Fruit fly (Drosophila melanogaster): ENCODE data around the gene Hers.

Gene Hers

dm6 chrX:19865389-19866144, 379 bp upstream of the Hers start, which contains the start of gene THADA (continued):
- TF ChIP-seq her (GFP tag; optimal IDR thresholded peaks at IDR 0.05) (no peak), CG9797 (GFP tag; optimal IDR thresholded peaks at IDR 0.05) (peak; percentile 54), tap (tag; optimal IDR thresholded peaks at IDR 0.05) (no peak), br (optimal IDR thresholded peaks at IDR 0.05) (no peak), al (GFP tag; IDR thresholded peaks at IDR 0.05) (no peak), Scr (GFP tag; IDR thresholded peaks at IDR 0.05; ENCODE audit: partially characterized antibody) (peak; percentile 91), CG6791 (GFP tag; IDR thresholded peaks at IDR 0.05; ENCODE audit: partially characterized antibody) (peak; percentile 96), schlank (tag; optimal IDR thresholded peaks at IDR 0.05) (no peak), z (GFP tag; IDR thresholded peaks at IDR 0.05) (no peak), CG31441 (GFP tag; IDR thresholded peaks at IDR 0.05) (no peak), chm (GFP tag; IDR thresholded peaks at IDR 0.05) (no peak), Gsc (GFP tag; IDR thresholded peaks at IDR 0.05) (no peak), CG11696 (GFP tag; IDR thresholded peaks at IDR 0.05) (no peak), zfh2 (GFP tag; optimal IDR thresholded peaks at IDR 0.05) (peak; percentile 41), caup (GFP tag; optimal IDR thresholded peaks at IDR 0.05; ENCODE audit: severe bottlenecking) (no peak), sqz (GFP tag; optimal IDR thresholded peaks at IDR 0.05) (no peak), Nf-YC (tag; optimal IDR thresholded peaks at IDR 0.05) (no peak), CG7271 (tag; optimal IDR thresholded peaks at IDR 0.05) (no peak), bsh (GFP tag; optimal IDR thresholded peaks at IDR 0.05) (peak in 1 of 2 experiments; percentile 28), Doc3 (GFP tag; IDR thresholded peaks at IDR 0.05; ENCODE audit: partially characterized antibody) (peak; percentile 81), inv (GFP tag; IDR thresholded peaks at IDR 0.05; ENCODE audit: partially characterized antibody) (peak; percentile 94), CG16815 (GFP tag; optimal IDR thresholded peaks at IDR 0.05) (no peak), ab (GFP tag; optimal IDR thresholded peaks at IDR 0.05) (no peak), tx (GFP tag; optimal IDR thresholded peaks at IDR 0.05) (peak; percentile 25), MBD-R2 (GFP tag; IDR thresholded peaks at IDR 0.05) (peak; percentile 42), ssp (GFP tag; IDR thresholded peaks at IDR 0.05) (no peak; the same call in 1 of the 2 replicates), sima (GFP tag; optimal IDR thresholded peaks at IDR 0.05) (no peak), Sry-β (GFP tag; optimal IDR thresholded peaks at IDR 0.05) (peak; percentile 43), exex (tag; optimal IDR thresholded peaks at IDR 0.05) (no peak), CG17829 (tag; optimal IDR thresholded peaks at IDR 0.05) (peak; percentile 36), wek (GFP tag; optimal IDR thresholded peaks at IDR 0.05) (no peak), vnd (GFP tag; IDR thresholded peaks at IDR 0.05; ENCODE audit: partially characterized antibody) (peak; percentile 87), seq (GFP tag; IDR thresholded peaks at IDR 0.05) (no peak), Oaz (GFP tag; IDR thresholded peaks at IDR 0.05) (no peak), oc (tag; optimal IDR thresholded peaks at IDR 0.05) (no peak), NC2α (GFP tag; optimal IDR thresholded peaks at IDR 0.05) (no peak), Xrp1 (GFP tag; IDR thresholded peaks at IDR 0.05) (0 out of 2 replicates have a peak, but pooled peaks have one; percentile 39), ham (GFP tag; IDR thresholded peaks at IDR 0.05) (no peak), CG11723 (GFP tag; optimal IDR thresholded peaks at IDR 0.05) (no peak), PHDP (tag; optimal IDR thresholded peaks at IDR 0.05) (no peak), CG2199 (GFP tag; IDR thresholded peaks at IDR 0.05) (no peak), CG18011 (GFP tag; optimal IDR thresholded peaks at IDR 0.05) (no peak), GATAe (GFP tag; conservative IDR thresholded peaks at IDR 0.05) (no peak), twi (tag; optimal IDR thresholded peaks at IDR 0.05) (no peak), CG14050 (GFP tag; IDR thresholded peaks at IDR 0.05) (no peak), CG12659 (GFP tag; optimal IDR thresholded peaks at IDR 0.05) (peak; percentile 83), H2.0 (GFP tag; IDR thresholded peaks at IDR 0.05) (0 out of 2 replicates have a peak, but pooled peaks have one; percentile 13), CG15011 (GFP tag; optimal IDR thresholded peaks at IDR 0.05) (no peak), C15 (GFP tag; IDR thresholded peaks at IDR 0.05) (no peak), CG31365 (tag; optimal IDR thresholded peaks at IDR 0.05) (no peak)
